Fruit fly (Drosophila melanogaster) whole organism, pupa: Measurements from ENCODE around the gene Diedel3.

Source experiments
- CG10348 ChIP-seq: fragments of 200-800 bp; sonication (Bioruptor generic); IDR thresholded peaks from 2 replicates; pipeline ENCODE4 v1.3.6; 2022; ENCODE audit warnings: missing biosample characterization, missing genetic modification characterization
- CG13204 ChIP-seq: fragments of 200-800 bp; sonication (Bioruptor generic); optimal IDR thresholded peaks from 2 replicates; lab custom pipeline; 2018; ENCODE audit warnings: missing biosample characterization, mild to moderate bottlenecking, missing genetic modification characterization, moderate library complexity
- CG14655 ChIP-seq: fragments of 200-800 bp; sonication (Bioruptor generic); optimal IDR thresholded peaks from 3 replicates; lab custom pipeline; 2017; ENCODE audit warnings: mild to moderate bottlenecking, missing biosample characterization, missing genetic modification reagents, missing genetic modification characterization
- CG17806 ChIP-seq: fragments of 200-800 bp; sonication (Bioruptor generic); optimal IDR thresholded peaks from 2 replicates; lab custom pipeline; 2018; ENCODE audit warnings: missing biosample characterization, mild to moderate bottlenecking, missing genetic modification characterization, moderate library complexity
- CG32121 ChIP-seq: fragments of 200-800 bp; sonication (Bioruptor generic); IDR thresholded peaks from 2 replicates; pipeline ENCODE4 v1.3.6; 2022; ENCODE audit warnings: missing biosample characterization, missing genetic modification characterization

dm6 chrX:19018102-19018814 lies 32.0 kb upstream of the Diedel3 start:
- TF ChIP-seq CG10348 (no peak), CG14655 (GFP tag; lab: Kevin White, UChicago) (no peak), CG13204 (GFP tag; lab: Kevin White, UChicago) (no peak), CG32121 (GFP tag; lab: Robert Waterston, UW) (no peak), CG17806 (tag; lab: Kevin White, UChicago) (peak; percentile 17)
